Fruit fly (Drosophila melanogaster) whole organism, adult: ENCODE measurements around the gene CG4768.

Source experiments
- CG11617 ChIP-seq: fragments of 200-800 bp; sonication (Bioruptor generic); optimal IDR thresholded peaks from 2 replicates; lab custom pipeline; 2017; ENCODE audit warnings: mild to moderate bottlenecking, missing biosample characterization, missing genetic modification reagents, missing genetic modification characterization
- CG12768 ChIP-seq: fragments of 200-800 bp; sonication (Bioruptor generic); optimal IDR thresholded peaks from 2 replicates; lab custom pipeline; 2017; ENCODE audit warnings: missing biosample characterization, missing genetic modification characterization, mild to moderate bottlenecking, moderate library complexity, missing genetic modification reagents
- CG14711 ChIP-seq: fragments of 200-800 bp; sonication (Bioruptor generic); optimal IDR thresholded peaks from 2 replicates; lab custom pipeline; 2018; ENCODE audit warnings: missing biosample characterization, mild to moderate bottlenecking, missing genetic modification characterization, moderate library complexity
- CG33017 ChIP-seq: fragments of 200-800 bp; sonication (Bioruptor generic); optimal IDR thresholded peaks from 2 replicates; lab custom pipeline; 2018; ENCODE audit warnings: missing biosample characterization, mild to moderate bottlenecking, missing genetic modification characterization, moderate library complexity
- CG7045 ChIP-seq: fragments of 200-800 bp; sonication (Bioruptor generic); optimal IDR thresholded peaks from 2 replicates; lab custom pipeline; 2017; ENCODE audit warnings: missing biosample characterization, mild to moderate bottlenecking, missing genetic modification characterization
- CG7101 ChIP-seq: fragments of 200-800 bp; sonication (Bioruptor generic); optimal IDR thresholded peaks from 2 replicates; lab custom pipeline; 2018; ENCODE audit warnings: missing biosample characterization, mild to moderate bottlenecking, missing genetic modification characterization, moderate library complexity
- Clk ChIP-seq: fragments of 200-800 bp; sonication (Bioruptor generic); optimal IDR thresholded peaks from 2 replicates; lab custom pipeline; 2017; ENCODE audit warnings: missing biosample characterization, missing genetic modification characterization
- Crg-1 ChIP-seq: fragments of 200-800 bp; sonication (Bioruptor generic); optimal IDR thresholded peaks from 2 replicates; lab custom pipeline; 2016; ENCODE audit warnings: missing biosample characterization, missing genetic modification characterization
- Hr96 ChIP-seq: fragments of 200-800 bp; sonication (Bioruptor generic); optimal IDR thresholded peaks from 2 replicates; lab custom pipeline; 2016; ENCODE audit warnings: missing biosample characterization, missing genetic modification characterization
- cnc ChIP-seq, 2 experiments: fragments of >200 bp; optimal IDR thresholded peaks; 2 replicates each; lab custom pipeline; 2017
- kay ChIP-seq: fragments of 200-800 bp; sonication (Bioruptor generic); peaks from one replicate; lab custom pipeline; 2016; ENCODE audit warnings: missing biosample characterization, missing genetic modification characterization, borderline replicate concordance
- tj ChIP-seq: fragments of 200-800 bp; sonication (Bioruptor generic); optimal IDR thresholded peaks from 3 replicates; lab custom pipeline; 2017; ENCODE audit warnings: missing biosample characterization, mild to moderate bottlenecking, missing genetic modification characterization, moderate library complexity
- toe ChIP-seq: fragments of 200-800 bp; sonication (Bioruptor generic); optimal IDR thresholded peaks from 2 replicates; lab custom pipeline; 2016; ENCODE audit warnings: missing biosample characterization, missing genetic modification characterization

DNA sequence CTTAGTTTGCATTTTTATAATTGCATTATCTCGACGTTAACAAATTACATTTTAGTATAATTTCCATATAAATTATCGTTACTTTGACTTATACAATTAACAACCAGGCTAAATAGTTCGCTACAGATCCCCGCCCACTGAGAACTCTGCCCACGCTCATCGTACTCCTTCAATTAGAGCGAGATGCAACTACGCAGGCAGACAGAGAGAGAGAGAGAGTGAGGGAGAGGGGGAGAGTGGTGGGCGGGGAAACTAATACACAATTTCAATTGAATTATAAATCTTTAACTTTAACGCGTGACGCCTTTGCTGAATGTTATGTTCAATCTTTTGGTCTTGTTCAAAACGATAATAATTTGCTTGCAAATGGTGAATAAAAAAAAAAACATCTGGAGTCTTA lies 6.2 kb downstream of the CG4768 start:
- TF ChIP-seq Clk (GFP tag; lab: Kevin White, UChicago) (no peak), tj (GFP tag; lab: Kevin White, UChicago) (no peak), CG7045 (GFP tag; lab: Kevin White, UChicago) (no peak), Crg-1 (no peak), CG33017 (tag; lab: Kevin White, UChicago) (no peak), kay (GFP tag; lab: Kevin White, UChicago) (no peak), CG11617 (GFP tag; lab: Kevin White, UChicago) (no peak), CG14711 (tag; lab: Kevin White, UChicago) (no peak), CG12768 (no peak), Hr96 (no peak), CG7101 (tag; lab: Kevin White, UChicago) (no peak), toe (no peak), cnc (optimal IDR thresholded peaks at IDR 0.05; lab: Kevin White, UChicago) (no peak)
